Fruit fly (Drosophila melanogaster): ENCODE data around the gene CG17186.

- TF ChIP-seq fru (optimal IDR thresholded peaks at IDR 0.05) (no peak), CG18262 (tag; optimal IDR thresholded peaks at IDR 0.05) (no peak), Dll (GFP tag; IDR thresholded peaks at IDR 0.05; ENCODE audit: partially characterized antibody) (no peak)
These were observed 29.6 kb downstream of the CG17186 start for dm6 chr3R:19847591-19848256.

Data from whole organism, embryonic.